Worm (Caenorhabditis elegans): ENCODE data around the gene F44E5.2.

DNA sequence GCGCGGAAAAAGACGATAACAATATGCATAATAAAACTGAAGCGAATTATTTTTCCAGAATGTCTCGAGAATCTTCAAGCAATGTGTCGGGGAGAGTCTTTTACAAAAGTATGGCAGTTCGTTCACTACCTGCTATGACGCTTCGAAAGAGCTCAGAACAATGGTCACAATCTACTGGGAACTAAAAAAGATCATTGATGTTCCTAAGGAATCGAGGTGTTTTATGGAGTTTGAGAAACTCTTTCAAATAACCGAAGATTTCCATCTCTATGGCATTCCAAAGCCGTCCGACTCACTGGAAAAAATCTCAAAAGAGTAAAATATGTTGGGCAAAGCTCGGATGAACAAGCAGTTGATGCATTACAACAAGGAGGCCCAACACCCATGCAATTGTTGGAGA, 5.8 kb downstream of the F44E5.2 start, which contains the start of gene F44E5.15:
- TF ChIP-seq nhr-11 (tag; optimal IDR thresholded peaks at IDR 0.05): no peak
- no peak for TF ChIP-seq tbx-2 (tag; optimal IDR thresholded peaks at IDR 0.05)
- TF ChIP-seq ama-1 (optimal IDR thresholded peaks at IDR 0.05): no peak
- TF ChIP-seq unc-55 (GFP tag; optimal IDR thresholded peaks at IDR 0.05): no peak
- no peak for TF ChIP-seq pha-4 (tag; optimal IDR thresholded peaks at IDR 0.05)
- TF ChIP-seq K02D7.2 (tag; optimal IDR thresholded peaks at IDR 0.05): no peak
- TF ChIP-seq hlh-6 (tag; optimal IDR thresholded peaks at IDR 0.05): no peak
- TF ChIP-seq dmd-4 (tag; optimal IDR thresholded peaks at IDR 0.05; ENCODE audit: borderline replicate concordance): no peak
- TF ChIP-seq pag-3 (tag; optimal IDR thresholded peaks at IDR 0.05; ENCODE audit: borderline replicate concordance): no peak
- no peak for TF ChIP-seq ttx-3 (tag; optimal IDR thresholded peaks at IDR 0.05)
- no peak for TF ChIP-seq elt-2 (tag; optimal IDR thresholded peaks at IDR 0.05)
